Fruit fly (Drosophila melanogaster): Measurements from ENCODE around the gene pix.

DNA sequence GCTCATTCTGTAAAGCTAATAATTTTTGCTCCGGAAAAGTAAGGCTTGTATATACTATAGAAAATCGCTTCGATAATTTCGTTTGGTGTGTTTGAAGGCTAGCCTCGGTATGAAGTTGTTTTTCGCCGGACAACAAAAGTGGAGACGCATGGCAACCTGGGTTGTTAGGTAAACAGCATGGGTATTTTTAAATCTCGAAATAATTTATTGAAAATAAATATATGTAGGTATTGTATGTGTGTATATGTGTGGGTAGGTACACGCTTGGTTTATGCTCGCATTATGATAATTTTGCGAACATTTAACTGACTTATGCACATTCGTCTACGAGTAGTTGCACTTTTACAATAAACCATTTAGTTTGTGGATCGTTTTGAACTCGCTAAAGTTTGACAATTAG lies 15.6 kb upstream of the pix start, which contains the start of gene CG5280:
- TF ChIP-seq Ets98B (GFP tag; IDR thresholded peaks at IDR 0.05) (no peak), Pif1B (GFP tag; optimal IDR thresholded peaks at IDR 0.05) (no peak), CG8159 (tag; optimal IDR thresholded peaks at IDR 0.05) (no peak), fd96Ca (GFP tag; IDR thresholded peaks at IDR 0.05) (no peak)

All from whole organism, pupa.